Fruit fly (Drosophila melanogaster) whole organism, embryonic: ENCODE results near the gene CG14853.

Experiments
- Atf-2 ChIP-seq: fragments of 200-800 bp; sonication (Bioruptor generic); optimal IDR thresholded peaks from 2 replicates; lab custom pipeline; 2016; ENCODE audit warnings: missing biosample characterization, missing genetic modification characterization
- Atf6 ChIP-seq: fragments of 200-800 bp; sonication (Bioruptor generic); IDR thresholded peaks from 2 replicates; pipeline ENCODE4 v1.3.6; 2022; ENCODE audit warnings: missing biosample characterization, missing genetic modification characterization
- B-H2 ChIP-seq: fragments of 200-800 bp; sonication (Bioruptor generic); optimal IDR thresholded peaks from 2 replicates; lab custom pipeline; 2018; ENCODE audit warnings: missing biosample characterization, mild to moderate bottlenecking, missing genetic modification characterization
- Bgb ChIP-seq: fragments of 200-800 bp; sonication (Bioruptor generic); IDR thresholded peaks from 2 replicates; pipeline ENCODE4 v1.3.6; 2022; ENCODE audit warnings: missing biosample characterization, missing genetic modification characterization; ENCODE audit not compliant: partially characterized antibody
- C15 ChIP-seq: fragments of 200-800 bp; sonication (Bioruptor generic); IDR thresholded peaks from 3 replicates; pipeline ENCODE4 v1.3.6; 2022; ENCODE audit warnings: missing biosample characterization, missing genetic modification characterization
- CG10462 ChIP-seq: fragments of 200-800 bp; sonication (Bioruptor generic); optimal IDR thresholded peaks from 2 replicates; lab custom pipeline; 2016; ENCODE audit warnings: missing biosample characterization, missing genetic modification characterization
- CG10654 ChIP-seq: fragments of 200-800 bp; sonication (Bioruptor generic); optimal IDR thresholded peaks from 2 replicates; lab custom pipeline; 2016; ENCODE audit warnings: missing biosample characterization, missing genetic modification characterization
- CG12659 ChIP-seq: fragments of 200-800 bp; sonication (Bioruptor generic); optimal IDR thresholded peaks from 3 replicates; lab custom pipeline; 2017; ENCODE audit warnings: mild to moderate bottlenecking, missing biosample characterization, missing genetic modification reagents, missing genetic modification characterization
- CG14965 ChIP-seq: fragments of 200-800 bp; sonication (Bioruptor generic); optimal IDR thresholded peaks from 2 replicates; lab custom pipeline; 2016; ENCODE audit warnings: missing biosample characterization, missing genetic modification characterization, borderline replicate concordance
- CG15269 ChIP-seq: fragments of 200-800 bp; sonication (Bioruptor generic); optimal IDR thresholded peaks from 2 replicates; lab custom pipeline; 2018; ENCODE audit warnings: missing biosample characterization, mild to moderate bottlenecking, missing genetic modification characterization, moderate library complexity
- CG15479 ChIP-seq: fragments of 200-800 bp; sonication (Bioruptor generic); optimal IDR thresholded peaks from 3 replicates; lab custom pipeline; 2019; ENCODE audit warnings: missing biosample characterization, mild to moderate bottlenecking, missing genetic modification characterization, moderate library complexity
- CG15696 ChIP-seq: fragments of 200-800 bp; sonication (Bioruptor generic); optimal IDR thresholded peaks from 2 replicates; lab custom pipeline; 2019; ENCODE audit warnings: missing biosample characterization, mild to moderate bottlenecking, missing genetic modification characterization, moderate library complexity
- CG17186 ChIP-seq: fragments of 200-800 bp; sonication (Bioruptor generic); optimal IDR thresholded peaks from 3 replicates; lab custom pipeline; 2017; ENCODE audit warnings: missing biosample characterization, missing genetic modification reagents, missing genetic modification characterization
- CG33213 ChIP-seq: fragments of 200-800 bp; sonication (Bioruptor generic); optimal IDR thresholded peaks from 3 replicates; lab custom pipeline; 2016; ENCODE audit warnings: missing biosample characterization, missing genetic modification characterization
- CG5245 ChIP-seq: fragments of 200-800 bp; sonication (Bioruptor generic); optimal IDR thresholded peaks from 3 replicates; lab custom pipeline; 2016; ENCODE audit warnings: missing biosample characterization, missing genetic modification characterization
- CG6272 ChIP-seq: fragments of 200-800 bp; sonication (Bioruptor generic); IDR thresholded peaks from 2 replicates; pipeline ENCODE4 v1.3.6; 2022; ENCODE audit warnings: missing biosample characterization, missing genetic modification characterization
- CG6791 ChIP-seq: fragments of 200-800 bp; sonication (Bioruptor generic); IDR thresholded peaks from 3 replicates; pipeline ENCODE4 v1.3.6; 2022; ENCODE audit warnings: missing biosample characterization, missing genetic modification characterization; ENCODE audit not compliant: partially characterized antibody
- CG7372 ChIP-seq: fragments of 200-800 bp; sonication (Bioruptor generic); IDR thresholded peaks from 2 replicates; pipeline ENCODE4 v1.3.6; 2022; ENCODE audit warnings: missing biosample characterization, missing genetic modification characterization
- CG7963 ChIP-seq: fragments of 200-800 bp; sonication (Bioruptor generic); IDR thresholded peaks from 3 replicates; pipeline ENCODE4 v1.3.6; 2022; ENCODE audit warnings: missing biosample characterization, missing genetic modification characterization; ENCODE audit not compliant: partially characterized antibody
- CG9876 ChIP-seq: fragments of 200-800 bp; sonication (Bioruptor generic); optimal IDR thresholded peaks from 2 replicates; lab custom pipeline; 2016; ENCODE audit warnings: missing biosample characterization, missing genetic modification characterization
- Chrac-16 ChIP-seq: fragments of 200-800 bp; sonication (Bioruptor generic); optimal IDR thresholded peaks from 3 replicates; lab custom pipeline; 2016; ENCODE audit warnings: missing biosample characterization, missing genetic modification characterization
- Deaf1 ChIP-seq: fragments of 200-800 bp; optimal IDR thresholded peaks from 3 replicates; lab custom pipeline; 2019; ENCODE audit warnings: missing biosample characterization, mild to moderate bottlenecking, missing genetic modification characterization, moderate library complexity
- Dfd ChIP-seq, 2 experiments: fragments of >200 bp; optimal IDR thresholded peaks; 2 replicates each; lab custom pipeline; 2017; ENCODE audit warnings: missing biosample characterization in 2 of 2, missing genetic modification characterization in 2 of 2
- Dip3 ChIP-seq: fragments of 200-800 bp; sonication (Bioruptor generic); optimal IDR thresholded peaks from 3 replicates; lab custom pipeline; 2016; ENCODE audit warnings: missing biosample characterization, missing genetic modification characterization
- Doc3 ChIP-seq: fragments of 200-800 bp; sonication (Bioruptor generic); IDR thresholded peaks from 3 replicates; pipeline ENCODE4 v1.3.6; 2022; ENCODE audit warnings: missing biosample characterization, missing genetic modification characterization; ENCODE audit not compliant: partially characterized antibody
- Fer2 ChIP-seq: fragments of 200-800 bp; sonication (Bioruptor generic); optimal IDR thresholded peaks from 2 replicates; lab custom pipeline; 2018; ENCODE audit warnings: missing biosample characterization, mild to moderate bottlenecking, missing genetic modification characterization, moderate library complexity
- Hey ChIP-seq: fragments of 200-800 bp; sonication (Bioruptor generic); optimal IDR thresholded peaks from 3 replicates; lab custom pipeline; 2018; ENCODE audit warnings: missing biosample characterization, mild to moderate bottlenecking, missing genetic modification characterization
- Hr39 ChIP-seq: fragments of >200 bp; optimal IDR thresholded peaks from 2 replicates; lab custom pipeline; 2017
- MTF-1 ChIP-seq: fragments of 200-800 bp; sonication (Bioruptor generic); optimal IDR thresholded peaks from 2 replicates; lab custom pipeline; 2018; ENCODE audit warnings: missing biosample characterization, mild to moderate bottlenecking, missing genetic modification characterization, borderline replicate concordance
- Mrtf ChIP-seq: fragments of 200-800 bp; sonication (Bioruptor generic); IDR thresholded peaks from 3 replicates; pipeline ENCODE4 v1.3.6; 2022; ENCODE audit warnings: missing biosample characterization, missing genetic modification characterization
- NFAT ChIP-seq: fragments of 200-800 bp; sonication (Bioruptor generic); IDR thresholded peaks from 2 replicates; pipeline ENCODE4 v1.3.6; 2022; ENCODE audit warnings: missing biosample characterization, missing genetic modification characterization
- Scr ChIP-seq: fragments of 200-800 bp; sonication (Bioruptor generic); IDR thresholded peaks from 2 replicates; pipeline ENCODE4 v1.3.6; 2022; ENCODE audit warnings: missing biosample characterization, missing genetic modification characterization; ENCODE audit not compliant: partially characterized antibody
- Taf1 ChIP-seq: fragments of 200-800 bp; sonication (Bioruptor generic); IDR thresholded peaks from 2 replicates; pipeline ENCODE4 v1.3.6; 2022; ENCODE audit warnings: missing biosample characterization, missing genetic modification characterization
- Xrp1 ChIP-seq: fragments of 200-800 bp; sonication (Bioruptor generic); IDR thresholded peaks from 2 replicates; pipeline ENCODE4 v1.3.6; 2022; ENCODE audit warnings: missing biosample characterization, missing genetic modification characterization
- ap ChIP-seq: fragments of 200-800 bp; sonication (Bioruptor generic); IDR thresholded peaks from 2 replicates; pipeline ENCODE4 v1.3.6; 2022; ENCODE audit warnings: missing biosample characterization, missing genetic modification characterization
- bab2 ChIP-seq: fragments of 200-800 bp; sonication (Bioruptor generic); optimal IDR thresholded peaks from 2 replicates; lab custom pipeline; 2016; ENCODE audit warnings: missing biosample characterization, missing genetic modification characterization
- cas ChIP-seq: fragments of 200-800 bp; sonication (Bioruptor generic); IDR thresholded peaks from 2 replicates; pipeline ENCODE4 v1.3.6; 2022; ENCODE audit warnings: missing biosample characterization, missing genetic modification characterization
- cg ChIP-seq: fragments of 200-800 bp; sonication (Bioruptor generic); optimal IDR thresholded peaks from 3 replicates; lab custom pipeline; 2019; ENCODE audit warnings: missing biosample characterization, mild to moderate bottlenecking, missing genetic modification characterization, moderate library complexity
- chif ChIP-seq, 2 experiments: fragments of 200-800 bp; sonication (Bioruptor generic); optimal IDR thresholded peaks; 3 replicates each; lab custom pipeline; 2016; ENCODE audit warnings: missing biosample characterization in 2 of 2, missing genetic modification characterization in 2 of 2
- chinmo ChIP-seq: fragments of 200-800 bp; sonication (Bioruptor generic); IDR thresholded peaks from 4 replicates; pipeline ENCODE4 v1.3.6; 2022; ENCODE audit warnings: missing biosample characterization, missing genetic modification characterization; ENCODE audit not compliant: partially characterized antibody
- dmrt11E ChIP-seq: fragments of 200-800 bp; sonication (Bioruptor generic); optimal IDR thresholded peaks from 3 replicates; lab custom pipeline; 2018; ENCODE audit warnings: missing biosample characterization, mild to moderate bottlenecking, missing genetic modification characterization, moderate library complexity
- h ChIP-seq: fragments of >200 bp; optimal IDR thresholded peaks from 2 replicates; lab custom pipeline; 2017
- lola ChIP-seq, 3 experiments: fragments of >200 bp in 2 of 3; fragments of 200-800 bp in 1 of 3; sonication (Bioruptor generic) in 1 of 3; optimal IDR thresholded peaks; 2 replicates each; lab custom pipeline; 2017 to 2019; ENCODE audit warnings: missing biosample characterization in 3 of 3, missing genetic modification characterization in 3 of 3, mild to moderate bottlenecking in 1 of 3, moderate library complexity in 1 of 3
- lov ChIP-seq, 2 experiments: fragments of 200-800 bp in 1 of 2; fragments of >200 bp in 1 of 2; sonication (Bioruptor generic) in 1 of 2; IDR thresholded peaks in 1 of 2; optimal IDR thresholded peaks in 1 of 2; 2 replicates in 1 of 2; 3 replicates in 1 of 2; pipeline versions ENCODE4 v1.3.6 to Lab custom; 2017 to 2022; ENCODE audit warnings: missing biosample characterization in 1 of 2, missing genetic modification characterization in 1 of 2
- peb ChIP-seq: fragments of 200-800 bp; sonication (Bioruptor generic); IDR thresholded peaks from 2 replicates; pipeline ENCODE4 v1.3.6; 2022; ENCODE audit warnings: missing biosample characterization, missing genetic modification characterization
- sd ChIP-seq: fragments of 200-800 bp; sonication (Bioruptor generic); optimal IDR thresholded peaks from 3 replicates; lab custom pipeline; 2018; ENCODE audit warnings: missing biosample characterization, mild to moderate bottlenecking, missing genetic modification characterization, moderate library complexity
- wor ChIP-seq: fragments of 200-800 bp; sonication (Bioruptor generic); IDR thresholded peaks from 2 replicates; pipeline ENCODE4 v1.3.6; 2022; ENCODE audit warnings: missing biosample characterization, missing genetic modification characterization
- zen2 ChIP-seq: fragments of 200-800 bp; sonication (Bioruptor generic); IDR thresholded peaks from 3 replicates; pipeline ENCODE4 v1.3.6; 2022; ENCODE audit warnings: missing biosample characterization, missing genetic modification characterization; ENCODE audit not compliant: partially characterized antibody

The CG14853 gene

dm6 chr3R:14590753-14591535 lies 18.5 kb upstream of the CG14853 start (continued):
- TF ChIP-seq CG12659 (peak; percentile 78), CG33213 (GFP tag; lab: Kevin White, UChicago) (no peak), Hr39 (lab: Kevin White, UChicago) (peak; percentile 99), cas (GFP tag; lab: Robert Waterston, UW) (0 out of 2 replicates have a peak, but pooled peaks have one; percentile 9), CG9876 (GFP tag; lab: Kevin White, UChicago) (no peak), CG15479 (GFP tag; lab: Kevin White, UChicago) (peak; percentile 80), CG17186 (GFP tag; lab: Kevin White, UChicago) (peak; percentile 24), dmrt11E (tag; lab: Kevin White, UChicago) (peak; percentile 99), CG6272 (GFP tag; lab: Robert Waterston, UW) (0 out of 2 replicates have a peak, but pooled peaks have one; percentile 20), zen2 (GFP tag; lab: Robert Waterston, UW) (no peak), bab2 (no peak), h (no peak), CG10462 (GFP tag; lab: Kevin White, UChicago) (peak; percentile 84), CG14965 (GFP tag; lab: Kevin White, UChicago) (no peak), B-H2 (GFP tag; lab: Kevin White, UChicago) (no peak), Dip3 (GFP tag; lab: Kevin White, UChicago) (no peak), CG15696 (peak; percentile 98), wor (GFP tag; lab: Robert Waterston, UW) (peak; percentile 76), CG6791 (GFP tag; lab: Robert Waterston, UW) (no peak), ap (GFP tag; lab: Robert Waterston, UW) (peak; percentile 55), Dfd (GFP tag; optimal IDR thresholded peaks at IDR 0.05; lab: Kevin White, UChicago) (no peak), sd (peak; percentile 40), chinmo (GFP tag; lab: Robert Waterston, UW) (no peak), peb (GFP tag; lab: Robert Waterston, UW) (peak; percentile 71), Chrac-16 (GFP tag; lab: Kevin White, UChicago) (peak; percentile 86), Xrp1 (peak; percentile 93), Atf6 (GFP tag; lab: Robert Waterston, UW) (peak; percentile 46; the same call in 1 of the 2 replicates), Taf1 (GFP tag; lab: Robert Waterston, UW) (no peak), lov (optimal IDR thresholded peaks at IDR 0.05; lab: Kevin White, UChicago) (no peak), lov (GFP tag; IDR thresholded peaks at IDR 0.05; lab: Robert Waterston, UW) (peak; percentile 75; the same call in 2 of the 3 replicates), C15 (GFP tag; lab: Robert Waterston, UW) (no peak), Bgb (GFP tag; lab: Robert Waterston, UW) (no peak), CG10654 (GFP tag; lab: Kevin White, UChicago) (peak; percentile 63), MTF-1 (peak; percentile 37), cg (GFP tag; lab: Kevin White, UChicago) (peak; percentile 52), CG5245 (peak; percentile 79), Atf-2 (GFP tag; lab: Kevin White, UChicago) (peak; percentile 45), chif (GFP tag; optimal IDR thresholded peaks at IDR 0.05; lab: Kevin White, UChicago) (peak in 1 of 2 experiments; percentile 64), CG7963 (GFP tag; lab: Robert Waterston, UW) (no peak), NFAT (GFP tag; lab: Robert Waterston, UW) (no peak), Hey (no peak), CG7372 (peak; percentile 37; the same call in 1 of the 2 replicates), Scr (GFP tag; lab: Robert Waterston, UW) (no peak), Deaf1 (tag; lab: Kevin White, UChicago) (peak; percentile 61), Fer2 (tag; lab: Kevin White, UChicago) (no peak), CG15269 (tag; lab: Kevin White, UChicago) (peak; percentile 74), lola (GFP tag; optimal IDR thresholded peaks at IDR 0.05; lab: Kevin White, UChicago) (peak in 1 of 3 experiments; percentile 99), Mrtf (GFP tag; lab: Robert Waterston, UW) (peak; percentile 41; the same call in 2 of the 3 replicates), Doc3 (no peak)
